Fruit fly (Drosophila melanogaster) whole organism, embryonic: ENCODE data around the gene Rtnl1.
A peak's percentile ranks its signal among the peaks of the same experiment; 100 is the strongest.

Experiments used
- CG11723 ChIP-seq: fragments of 200-800 bp; sonication (Bioruptor generic); optimal IDR thresholded peaks from 2 replicates; lab custom pipeline; 2017; ENCODE audit warnings: missing biosample characterization, mild to moderate bottlenecking, missing genetic modification characterization
- CG14710 ChIP-seq: fragments of 200-800 bp; sonication (Bioruptor generic); optimal IDR thresholded peaks from 3 replicates; lab custom pipeline; 2019; ENCODE audit warnings: missing biosample characterization, mild to moderate bottlenecking, missing genetic modification characterization, moderate library complexity
- CG1603 ChIP-seq: fragments of 200-800 bp; sonication (Bioruptor generic); optimal IDR thresholded peaks from 2 replicates; lab custom pipeline; 2019; ENCODE audit warnings: missing biosample characterization, mild to moderate bottlenecking, missing genetic modification characterization, moderate library complexity
- CG16779 ChIP-seq: fragments of 200-800 bp; sonication (Bioruptor generic); IDR thresholded peaks from 2 replicates; pipeline ENCODE4 v1.3.6; 2022; ENCODE audit warnings: missing biosample characterization, missing genetic modification characterization
- CG17802 ChIP-seq: fragments of 200-800 bp; sonication (Bioruptor generic); optimal IDR thresholded peaks from 2 replicates; lab custom pipeline; 2018; ENCODE audit warnings: missing biosample characterization, mild to moderate bottlenecking, missing genetic modification characterization, moderate library complexity
- CG1832 ChIP-seq: fragments of 200-800 bp; sonication (Bioruptor generic); optimal IDR thresholded peaks from 2 replicates; lab custom pipeline; 2017; ENCODE audit warnings: missing biosample characterization, mild to moderate bottlenecking, missing genetic modification characterization, inconsistent platforms
- CG18599 ChIP-seq: fragments of 200-800 bp; sonication (Bioruptor generic); optimal IDR thresholded peaks from 3 replicates; lab custom pipeline; 2017; ENCODE audit warnings: missing biosample characterization, missing genetic modification characterization, mild to moderate bottlenecking, moderate library complexity, missing genetic modification reagents
- CG2129 ChIP-seq: fragments of 200-800 bp; sonication (Bioruptor generic); IDR thresholded peaks from 2 replicates; pipeline ENCODE4 v1.3.6; 2022; ENCODE audit warnings: missing biosample characterization, missing genetic modification characterization; ENCODE audit not compliant: partially characterized antibody
- CG30020 ChIP-seq: fragments of 200-800 bp; optimal IDR thresholded peaks from 2 replicates; lab custom pipeline; 2019; ENCODE audit warnings: missing biosample characterization, mild to moderate bottlenecking, missing genetic modification characterization, moderate library complexity
- CG34376 ChIP-seq: fragments of 200-800 bp; sonication (Bioruptor generic); optimal IDR thresholded peaks from 2 replicates; lab custom pipeline; 2018; ENCODE audit warnings: missing biosample characterization, mild to moderate bottlenecking, missing genetic modification characterization
- CG3726 ChIP-seq: fragments of 200-800 bp; sonication (Bioruptor generic); IDR thresholded peaks from 3 replicates; pipeline ENCODE4, ENCODE4 v1.3.6; 2022; ENCODE audit warnings: missing biosample characterization, missing genetic modification characterization
- CG4360 ChIP-seq: fragments of 200-800 bp; sonication (Bioruptor generic); IDR thresholded peaks from 2 replicates; pipeline ENCODE4 v1.3.6; 2022; ENCODE audit warnings: missing biosample characterization, missing genetic modification characterization
- CG4820 ChIP-seq: fragments of 200-800 bp; sonication (Bioruptor generic); optimal IDR thresholded peaks from 3 replicates; lab custom pipeline; 2016; ENCODE audit warnings: missing biosample characterization, missing genetic modification characterization
- CG6272 ChIP-seq: fragments of 200-800 bp; sonication (Bioruptor generic); IDR thresholded peaks from 2 replicates; pipeline ENCODE4 v1.3.6; 2022; ENCODE audit warnings: missing biosample characterization, missing genetic modification characterization
- CG9797 ChIP-seq: fragments of 200-800 bp; sonication (Bioruptor generic); optimal IDR thresholded peaks from 3 replicates; lab custom pipeline; 2018; ENCODE audit warnings: missing biosample characterization, mild to moderate bottlenecking, missing genetic modification characterization
- CTCF ChIP-seq: fragments of 200-800 bp; sonication (Bioruptor generic); optimal IDR thresholded peaks from 2 replicates; lab custom pipeline; 2017; ENCODE audit warnings: missing biosample characterization, mild to moderate bottlenecking, missing genetic modification characterization, moderate library complexity
- Ets97D ChIP-seq: fragments of 200-800 bp; sonication (Bioruptor generic); optimal IDR thresholded peaks from 3 replicates; lab custom pipeline; 2016; ENCODE audit warnings: missing biosample characterization, missing genetic modification characterization
- HLH3B ChIP-seq: fragments of 200-800 bp; sonication (Bioruptor generic); IDR thresholded peaks from 2 replicates; pipeline ENCODE4 v1.3.6; 2022; ENCODE audit warnings: missing biosample characterization, missing genetic modification characterization
- HmgZ ChIP-seq: fragments of 200-800 bp; sonication (Bioruptor generic); optimal IDR thresholded peaks from 2 replicates; lab custom pipeline; 2018; ENCODE audit warnings: missing biosample characterization, mild to moderate bottlenecking, missing genetic modification characterization
- Nf-YC ChIP-seq: fragments of 200-800 bp; optimal IDR thresholded peaks from 3 replicates; lab custom pipeline; 2019; ENCODE audit warnings: missing biosample characterization, mild to moderate bottlenecking, missing genetic modification characterization, moderate library complexity
- Rfx ChIP-seq: fragments of 200-800 bp; sonication (Bioruptor generic); IDR thresholded peaks from 2 replicates; pipeline ENCODE4 v1.3.6; 2022; ENCODE audit warnings: missing biosample characterization, missing genetic modification characterization
- Side ChIP-seq: fragments of 200-800 bp; sonication (Bioruptor generic); optimal IDR thresholded peaks from 2 replicates; lab custom pipeline; 2016; ENCODE audit warnings: missing biosample characterization, missing genetic modification characterization
- Spps ChIP-seq: fragments of 200-800 bp; sonication (Bioruptor generic); optimal IDR thresholded peaks from 2 replicates; lab custom pipeline; 2018; ENCODE audit warnings: missing biosample characterization, mild to moderate bottlenecking, missing genetic modification characterization
- Ssrp ChIP-seq: fragments of 200-800 bp; sonication (Bioruptor generic); optimal IDR thresholded peaks from 2 replicates; lab custom pipeline; 2018; ENCODE audit warnings: missing biosample characterization, mild to moderate bottlenecking, missing genetic modification characterization, moderate library complexity
- TFAM ChIP-seq: fragments of 200-800 bp; sonication (Bioruptor generic); optimal IDR thresholded peaks from 2 replicates; lab custom pipeline; 2017; ENCODE audit warnings: missing biosample characterization, missing genetic modification characterization, inconsistent platforms
- ara ChIP-seq: fragments of 200-800 bp; sonication (Bioruptor generic); IDR thresholded peaks from 2 replicates; pipeline ENCODE4 v1.3.6; 2022; ENCODE audit warnings: missing biosample characterization, missing genetic modification characterization
- bowl ChIP-seq: fragments of 200-800 bp; sonication (Bioruptor generic); IDR thresholded peaks from 2 replicates; pipeline ENCODE4 v1.3.6; 2022; ENCODE audit warnings: missing biosample characterization, missing genetic modification characterization
- br ChIP-seq: fragments of >200 bp; optimal IDR thresholded peaks from 2 replicates; lab custom pipeline; 2017
- chm ChIP-seq: fragments of 200-800 bp; sonication (Bioruptor generic); IDR thresholded peaks from 2 replicates; pipeline ENCODE4 v1.3.6; 2022; ENCODE audit warnings: missing biosample characterization, missing genetic modification characterization
- crol ChIP-seq: fragments of 200-800 bp; sonication (Bioruptor generic); IDR thresholded peaks from 2 replicates; pipeline ENCODE4 v1.3.6; 2022; ENCODE audit warnings: missing biosample characterization, missing genetic modification characterization
- dan ChIP-seq: fragments of 200-800 bp; sonication (Bioruptor generic); IDR thresholded peaks from 2 replicates; pipeline ENCODE4 v1.3.6; 2022; ENCODE audit warnings: missing biosample characterization, missing genetic modification characterization
- esg ChIP-seq: fragments of 200-800 bp; sonication (Bioruptor generic); conservative IDR thresholded peaks from 2 replicates; pipeline ENCODE4 v1.3.6; 2022; ENCODE audit warnings: missing biosample characterization, missing genetic modification characterization
- gfzf ChIP-seq: fragments of 200-800 bp; sonication (Bioruptor generic); optimal IDR thresholded peaks from 2 replicates; lab custom pipeline; 2016; ENCODE audit warnings: missing biosample characterization, mild to moderate bottlenecking, missing genetic modification characterization, moderate library complexity
- gsb ChIP-seq: fragments of 200-800 bp; sonication (Bioruptor generic); IDR thresholded peaks from 2 replicates; pipeline ENCODE4 v1.3.6; 2022; ENCODE audit warnings: missing biosample characterization, missing genetic modification characterization
- ken ChIP-seq: fragments of 200-800 bp; sonication (Bioruptor generic); IDR thresholded peaks from 3 replicates; pipeline ENCODE4 v1.3.6; 2022; ENCODE audit warnings: missing biosample characterization, missing genetic modification characterization
- klu ChIP-seq: fragments of 200-800 bp; sonication (Bioruptor generic); IDR thresholded peaks from 2 replicates; pipeline ENCODE4 v1.3.6; 2022; ENCODE audit warnings: missing biosample characterization, missing genetic modification characterization
- luna ChIP-seq: fragments of 200-800 bp; sonication (Bioruptor generic); optimal IDR thresholded peaks from 2 replicates; lab custom pipeline; 2016; ENCODE audit warnings: missing biosample characterization, missing genetic modification characterization
- mirr ChIP-seq: fragments of 200-800 bp; sonication (Bioruptor generic); optimal IDR thresholded peaks from 3 replicates; lab custom pipeline; 2018; ENCODE audit warnings: missing biosample characterization, mild to moderate bottlenecking, missing genetic modification characterization
- nmo ChIP-seq: fragments of 200-800 bp; sonication (Bioruptor generic); optimal IDR thresholded peaks from 2 replicates; lab custom pipeline; 2018; ENCODE audit warnings: missing biosample characterization, mild to moderate bottlenecking, missing genetic modification characterization, moderate library complexity
- odd ChIP-seq: fragments of 200-800 bp; sonication (Bioruptor generic); optimal IDR thresholded peaks from 2 replicates; lab custom pipeline; 2017; ENCODE audit warnings: missing biosample characterization, mild to moderate bottlenecking, missing genetic modification characterization
- pita ChIP-seq: fragments of 200-800 bp; sonication (Bioruptor generic); optimal IDR thresholded peaks from 2 replicates; lab custom pipeline; 2017; ENCODE audit warnings: missing biosample characterization, mild to moderate bottlenecking, missing genetic modification characterization
- pum ChIP-seq: fragments of 200-800 bp; sonication (Bioruptor generic); optimal IDR thresholded peaks from 2 replicates; lab custom pipeline; 2016; ENCODE audit warnings: missing biosample characterization, missing genetic modification characterization
- schlank ChIP-seq: fragments of 200-800 bp; sonication (Bioruptor generic); optimal IDR thresholded peaks from 2 replicates; lab custom pipeline; 2018; ENCODE audit warnings: missing biosample characterization, mild to moderate bottlenecking, missing genetic modification characterization
- sna ChIP-seq: fragments of 200-800 bp; sonication (Bioruptor generic); IDR thresholded peaks from 2 replicates; pipeline ENCODE4 v1.3.6; 2022; ENCODE audit warnings: missing biosample characterization, missing genetic modification characterization; ENCODE audit not compliant: partially characterized antibody
- so ChIP-seq: fragments of 200-800 bp; sonication (Bioruptor generic); IDR thresholded peaks from 3 replicates; pipeline ENCODE4 v1.3.6; 2022; ENCODE audit warnings: missing biosample characterization, missing genetic modification characterization
- sob ChIP-seq: fragments of 200-800 bp; sonication (Bioruptor generic); IDR thresholded peaks from 2 replicates; pipeline ENCODE4 v1.3.6; 2022; ENCODE audit warnings: missing biosample characterization, missing genetic modification characterization
- ssp ChIP-seq: fragments of 200-800 bp; sonication (Bioruptor generic); IDR thresholded peaks from 2 replicates; pipeline ENCODE4 v1.3.6; 2022; ENCODE audit warnings: missing biosample characterization, missing genetic modification characterization
- sug ChIP-seq: fragments of 200-800 bp; optimal IDR thresholded peaks from 2 replicates; lab custom pipeline; 2019; ENCODE audit warnings: missing biosample characterization, mild to moderate bottlenecking, missing genetic modification characterization, moderate library complexity
- tll ChIP-seq, 2 experiments: fragments of 200-800 bp in 1 of 2; fragments of >200 bp in 1 of 2; sonication (Bioruptor generic) in 1 of 2; optimal IDR thresholded peaks; 2 replicates each; lab custom pipeline; 2017 to 2019; ENCODE audit warnings: missing biosample characterization in 2 of 2, missing genetic modification characterization in 2 of 2, mild to moderate bottlenecking in 1 of 2, moderate library complexity in 1 of 2
- usp ChIP-seq: fragments of >200 bp; optimal IDR thresholded peaks from 2 replicates; lab custom pipeline; 2017; ENCODE audit warnings: missing biosample characterization, missing genetic modification characterization

Rtnl1 gene

dm6 chr2L:4997401-4998259, 11.9 kb downstream of the Rtnl1 start (continued):
- TF ChIP-seq CG30020 (tag; lab: Kevin White, UChicago) (peak; percentile 88), CG6272 (GFP tag; lab: Robert Waterston, UW) (peak; percentile 99), CG1832 (GFP tag; lab: Kevin White, UChicago) (peak; percentile 95), Ets97D (GFP tag; lab: Kevin White, UChicago) (peak; percentile 94), sug (tag; lab: Kevin White, UChicago) (peak; percentile 100), CG4820 (GFP tag; lab: Kevin White, UChicago) (peak; percentile 98), HmgZ (tag; lab: Kevin White, UChicago) (peak; percentile 99), ken (peak; percentile 99), gsb (peak; percentile 98), CG16779 (GFP tag; lab: Robert Waterston, UW) (peak; percentile 98), crol (GFP tag; lab: Robert Waterston, UW) (peak; percentile 96), so (GFP tag; lab: Robert Waterston, UW) (peak; percentile 99), CG34376 (GFP tag; lab: Kevin White, UChicago) (peak; percentile 97), nmo (GFP tag; lab: Kevin White, UChicago) (peak; percentile 99), usp (GFP tag; lab: Kevin White, UChicago) (no peak), CG18599 (GFP tag; lab: Kevin White, UChicago) (peak; percentile 99), odd (GFP tag; lab: Kevin White, UChicago) (peak; percentile 97), pita (GFP tag; lab: Kevin White, UChicago) (no peak), CTCF (GFP tag; lab: Kevin White, UChicago) (peak; percentile 72), Nf-YC (tag; lab: Kevin White, UChicago) (peak; percentile 92), CG3726 (peak; percentile 99), CG4360 (GFP tag; lab: Robert Waterston, UW) (peak; percentile 92), Side (GFP tag; lab: Kevin White, UChicago) (peak; percentile 99), sna (GFP tag; lab: Robert Waterston, UW) (peak; percentile 52; the same call in 1 of the 2 replicates), CG2129 (GFP tag; lab: Robert Waterston, UW) (no peak), sob (GFP tag; lab: Robert Waterston, UW) (peak; percentile 99), dan (peak; percentile 97), mirr (GFP tag; lab: Kevin White, UChicago) (peak; percentile 99), esg (peak; percentile 99), chm (GFP tag; lab: Robert Waterston, UW) (peak; percentile 100), gfzf (GFP tag; lab: Kevin White, UChicago) (peak; percentile 35), bowl (GFP tag; lab: Robert Waterston, UW) (peak; percentile 98), br (lab: Kevin White, UChicago) (no peak), Ssrp (tag; lab: Kevin White, UChicago) (peak; percentile 99), schlank (tag; lab: Kevin White, UChicago) (peak; percentile 96), TFAM (GFP tag; lab: Kevin White, UChicago) (peak; percentile 94), pum (peak; percentile 99), Spps (tag; lab: Kevin White, UChicago) (peak; percentile 98), luna (peak; percentile 98), Rfx (peak; percentile 100), CG1603 (tag; lab: Kevin White, UChicago) (peak; percentile 99), CG17802 (tag; lab: Kevin White, UChicago) (peak; percentile 94), CG11723 (GFP tag; lab: Kevin White, UChicago) (peak; percentile 98), ara (GFP tag; lab: Robert Waterston, UW) (peak; percentile 99), CG14710 (peak; percentile 98), ssp (GFP tag; lab: Robert Waterston, UW) (peak; percentile 95), CG9797 (peak; percentile 67), klu (GFP tag; lab: Robert Waterston, UW) (peak; percentile 98), HLH3B (GFP tag; lab: Robert Waterston, UW) (peak; percentile 99), tll (GFP tag; optimal IDR thresholded peaks at IDR 0.05; lab: Kevin White, UChicago) (no peak)
